Worm (Caenorhabditis elegans) whole organism, young adult: Measurements from ENCODE around the gene trm-1.

Source experiments
- D2030.7 ChIP-seq: fragments of 200-800 bp; sonication (Bioruptor generic); IDR thresholded peaks from 2 replicates; pipeline ENCODE4 v1.3.6; 2022; ENCODE audit warnings: missing genetic modification reagents, missing genetic modification characterization, missing compliant biosample characterization
- F33H1.4 ChIP-seq: fragments of 200-800 bp; sonication (Bioruptor generic); IDR thresholded peaks from 2 replicates; pipeline ENCODE4 v1.3.6; 2022; ENCODE audit warnings: missing genetic modification reagents, missing genetic modification characterization, missing compliant biosample characterization
- K11D2.4 ChIP-seq: fragments of 200-800 bp; sonication (Bioruptor generic); IDR thresholded peaks from 2 replicates; pipeline ENCODE4 v1.3.6; 2022; ENCODE audit warnings: missing genetic modification reagents, missing genetic modification characterization, missing compliant biosample characterization
- K12H6.12 ChIP-seq: fragments of 200-800 bp; sonication (Bioruptor generic); optimal IDR thresholded peaks from 2 replicates; lab custom pipeline; 2018; ENCODE audit warnings: mild to moderate bottlenecking, missing genetic modification characterization, missing compliant biosample characterization
- T26A5.8 ChIP-seq: sonication (generic microtip); optimal IDR thresholded peaks from 2 replicates; lab custom pipeline; 2016; ENCODE audit warnings: missing genetic modification characterization, missing compliant biosample characterization
- Y67H2A.10 ChIP-seq: fragments of 200-800 bp; sonication (Bioruptor generic); conservative IDR thresholded peaks from 2 replicates; pipeline ENCODE4 v1.3.6; 2022; ENCODE audit warnings: missing genetic modification reagents, missing genetic modification characterization, missing compliant biosample characterization
- Y95B8A.8 ChIP-seq: fragments of 200-800 bp; sonication (Bioruptor generic); IDR thresholded peaks from 2 replicates; pipeline ENCODE4 v1.3.6; 2022; ENCODE audit warnings: missing genetic modification reagents, missing genetic modification characterization, missing compliant biosample characterization
- aptf-3 ChIP-seq: fragments of 200-800 bp; sonication (Bioruptor generic); IDR thresholded peaks from 2 replicates; pipeline ENCODE4 v1.3.6; 2022; ENCODE audit warnings: missing genetic modification characterization, missing compliant biosample characterization
- attf-5 ChIP-seq: fragments of 200-800 bp; sonication (Bioruptor generic); optimal IDR thresholded peaks from 2 replicates; lab custom pipeline; 2018; ENCODE audit warnings: mild to moderate bottlenecking, missing genetic modification characterization, missing compliant biosample characterization
- bed-1 ChIP-seq: fragments of 200-800 bp; sonication (Bioruptor generic); IDR thresholded peaks from 2 replicates; pipeline ENCODE4 v1.3.6; 2022; ENCODE audit warnings: missing genetic modification reagents, missing genetic modification characterization, missing compliant biosample characterization
- ccch-3 ChIP-seq: fragments of 200-800 bp; sonication (Bioruptor generic); optimal IDR thresholded peaks from 2 replicates; lab custom pipeline; 2018; ENCODE audit warnings: mild to moderate bottlenecking, missing genetic modification characterization, missing compliant biosample characterization
- cebp-1 ChIP-seq, 2 experiments: fragments of 200-800 bp in 1 of 2; sonication (Bioruptor generic) in 1 of 2; sonication (generic microtip) in 1 of 2; IDR thresholded peaks in 1 of 2; optimal IDR thresholded peaks in 1 of 2; 2 replicates each; pipeline versions ENCODE4 v1.3.6 to Lab custom; 2017 to 2022; ENCODE audit warnings: missing compliant biosample characterization in 2 of 2, missing genetic modification characterization in 2 of 2, mild to moderate bottlenecking in 1 of 2, missing genetic modification reagents in 1 of 2, moderate library complexity in 1 of 2
- cebp-2 ChIP-seq: fragments of 200-800 bp; sonication (Bioruptor generic); IDR thresholded peaks from 2 replicates; pipeline ENCODE4 v1.3.6; 2022; ENCODE audit warnings: missing genetic modification characterization, missing compliant biosample characterization
- ceh-100 ChIP-seq: fragments of 200-800 bp; sonication (Bioruptor generic); IDR thresholded peaks from 2 replicates; pipeline ENCODE4 v1.3.6; 2022; ENCODE audit warnings: missing genetic modification reagents, missing genetic modification characterization, missing compliant biosample characterization
- ceh-40 ChIP-seq: fragments of 200-800 bp; sonication (Bioruptor generic); IDR thresholded peaks from 2 replicates; pipeline ENCODE4 v1.3.6; 2022; ENCODE audit warnings: missing genetic modification characterization, missing compliant biosample characterization
- ekl-4 ChIP-seq: fragments of 200-800 bp; sonication (Bioruptor generic); IDR thresholded peaks from 2 replicates; pipeline ENCODE4 v1.3.6; 2022; ENCODE audit warnings: missing genetic modification reagents, missing genetic modification characterization, missing compliant biosample characterization
- ets-4 ChIP-seq: fragments of 200-800 bp; sonication (Bioruptor generic); optimal IDR thresholded peaks from 2 replicates; lab custom pipeline; 2018; ENCODE audit warnings: mild to moderate bottlenecking, missing genetic modification characterization, missing compliant biosample characterization
- fkh-3 ChIP-seq: sonication (generic microtip); optimal IDR thresholded peaks from 2 replicates; lab custom pipeline; 2016; ENCODE audit warnings: mild to moderate bottlenecking, missing genetic modification characterization, missing compliant biosample characterization
- hlh-12 ChIP-seq: sonication (generic microtip); optimal IDR thresholded peaks from 2 replicates; lab custom pipeline; 2016; ENCODE audit warnings: missing genetic modification characterization, missing compliant biosample characterization
- hmg-20 ChIP-seq: fragments of 200-800 bp; sonication (Bioruptor generic); IDR thresholded peaks from 2 replicates; pipeline ENCODE4 v1.3.6; 2022; ENCODE audit warnings: missing genetic modification reagents, missing genetic modification characterization, missing compliant biosample characterization
- hrde-1 ChIP-seq: sonication (generic microtip); optimal IDR thresholded peaks from 2 replicates; lab custom pipeline; 2016; ENCODE audit warnings: missing genetic modification characterization, mild to moderate bottlenecking, missing compliant biosample characterization, moderate library complexity, missing genotype, missing genetic modification reagents, borderline replicate concordance
- let-526 ChIP-seq: fragments of 200-800 bp; sonication (Bioruptor generic); IDR thresholded peaks from 2 replicates; pipeline ENCODE4 v1.3.6; 2022; ENCODE audit warnings: missing genetic modification reagents, missing genetic modification characterization, missing compliant biosample characterization
- madf-3 ChIP-seq: fragments of 200-800 bp; sonication (Bioruptor generic); IDR thresholded peaks from 2 replicates; pipeline ENCODE4 v1.3.6; 2022; ENCODE audit warnings: missing genetic modification reagents, missing genetic modification characterization, missing compliant biosample characterization
- madf-8 ChIP-seq: fragments of 200-800 bp; sonication (Bioruptor generic); conservative IDR thresholded peaks from 2 replicates; pipeline ENCODE4 v1.3.6; 2022; ENCODE audit warnings: missing genetic modification reagents, missing genetic modification characterization, missing compliant biosample characterization
- mel-28 ChIP-seq: sonication (generic microtip); optimal IDR thresholded peaks from 2 replicates; lab custom pipeline; 2016; ENCODE audit warnings: borderline replicate concordance, mild to moderate bottlenecking, missing genetic modification characterization, missing compliant biosample characterization
- mes-4 ChIP-seq: sonication (generic microtip); optimal IDR thresholded peaks from 2 replicates; lab custom pipeline; 2016; ENCODE audit warnings: missing genotype, missing genetic modification characterization, missing compliant biosample characterization
- nhr-120 ChIP-seq: fragments of 200-800 bp; sonication (Bioruptor generic); IDR thresholded peaks from 2 replicates; pipeline ENCODE4 v1.3.6; 2022; ENCODE audit warnings: missing genetic modification characterization, missing compliant biosample characterization
- nhr-179 ChIP-seq: sonication (generic microtip); optimal IDR thresholded peaks from 2 replicates; lab custom pipeline; 2016; ENCODE audit warnings: mild to moderate bottlenecking, missing genetic modification characterization, missing compliant biosample characterization
- nhr-27 ChIP-seq: fragments of 200-800 bp; sonication (Bioruptor generic); optimal IDR thresholded peaks from 2 replicates; lab custom pipeline; 2018; ENCODE audit warnings: mild to moderate bottlenecking, missing genetic modification characterization, moderate library complexity, missing compliant biosample characterization
- nhr-80 ChIP-seq: sonication (generic microtip); optimal IDR thresholded peaks from 2 replicates; lab custom pipeline; 2016; ENCODE audit warnings: missing genetic modification characterization, missing compliant biosample characterization
- nhr-90 ChIP-seq: sonication (generic microtip); optimal IDR thresholded peaks from 2 replicates; lab custom pipeline; 2016; ENCODE audit warnings: missing genotype, mild to moderate bottlenecking, missing genetic modification characterization, missing compliant biosample characterization
- pbrm-1 ChIP-seq: fragments of 200-800 bp; sonication (Bioruptor generic); IDR thresholded peaks from 2 replicates; pipeline ENCODE4 v1.3.6; 2022; ENCODE audit warnings: missing genetic modification reagents, missing genetic modification characterization, missing compliant biosample characterization
- pha-4 ChIP-seq: fragments of 150-350 bp; sonication (generic microtip); optimal IDR thresholded peaks from 2 replicates; lab custom pipeline; 2014; ENCODE audit warnings: missing biosample characterization, missing genetic modification reagents, missing genetic modification characterization
- repo-1 ChIP-seq: sonication (generic microtip); optimal IDR thresholded peaks from 2 replicates; lab custom pipeline; 2017; ENCODE audit warnings: mild to moderate bottlenecking, missing genetic modification characterization, missing compliant biosample characterization
- somi-1 ChIP-seq: fragments of 200-800 bp; sonication (Bioruptor generic); optimal IDR thresholded peaks from 2 replicates; lab custom pipeline; 2018; ENCODE audit warnings: mild to moderate bottlenecking, missing genetic modification characterization, missing compliant biosample characterization
- tbp1 ChIP-seq: fragments of 200-800 bp; sonication (Bioruptor generic); optimal IDR thresholded peaks from 2 replicates; lab custom pipeline; 2018; ENCODE audit warnings: mild to moderate bottlenecking, missing genetic modification characterization, missing compliant biosample characterization
- unc-130 ChIP-seq: sonication (generic microtip); optimal IDR thresholded peaks from 2 replicates; lab custom pipeline; 2016; ENCODE audit warnings: missing genetic modification reagents, missing genetic modification characterization, missing compliant biosample characterization
- unc-62 ChIP-seq: fragments of 150-350 bp; optimal IDR thresholded peaks from 2 replicates; lab custom pipeline; 2014; ENCODE audit warnings: missing biosample characterization, missing genetic modification reagents, missing genetic modification characterization
- xnd-1 ChIP-seq: sonication (generic microtip); optimal IDR thresholded peaks from 2 replicates; lab custom pipeline; 2016; ENCODE audit warnings: missing genotype, missing genetic modification reagents, missing genetic modification characterization, missing compliant biosample characterization
- ztf-22 ChIP-seq: fragments of 200-800 bp; sonication (Bioruptor generic); optimal IDR thresholded peaks from 2 replicates; lab custom pipeline; 2018; ENCODE audit warnings: mild to moderate bottlenecking, missing genetic modification characterization, moderate library complexity, missing compliant biosample characterization
- ztf-25 ChIP-seq: fragments of 200-800 bp; sonication (Bioruptor generic); IDR thresholded peaks from 2 replicates; pipeline ENCODE4 v1.3.6; 2022; ENCODE audit warnings: missing genetic modification reagents, missing genetic modification characterization, missing compliant biosample characterization
- ztf-28 ChIP-seq: fragments of 200-800 bp; sonication (Bioruptor generic); IDR thresholded peaks from 2 replicates; pipeline ENCODE4 v1.3.6; 2022; ENCODE audit warnings: missing genetic modification reagents, missing genetic modification characterization, missing compliant biosample characterization
- ztf-6 ChIP-seq: fragments of 200-800 bp; sonication (Bioruptor generic); IDR thresholded peaks from 2 replicates; pipeline ENCODE4 v1.3.6; 2022; ENCODE audit warnings: missing genetic modification reagents, missing genetic modification characterization, missing compliant biosample characterization

trm-1 gene

DNA sequence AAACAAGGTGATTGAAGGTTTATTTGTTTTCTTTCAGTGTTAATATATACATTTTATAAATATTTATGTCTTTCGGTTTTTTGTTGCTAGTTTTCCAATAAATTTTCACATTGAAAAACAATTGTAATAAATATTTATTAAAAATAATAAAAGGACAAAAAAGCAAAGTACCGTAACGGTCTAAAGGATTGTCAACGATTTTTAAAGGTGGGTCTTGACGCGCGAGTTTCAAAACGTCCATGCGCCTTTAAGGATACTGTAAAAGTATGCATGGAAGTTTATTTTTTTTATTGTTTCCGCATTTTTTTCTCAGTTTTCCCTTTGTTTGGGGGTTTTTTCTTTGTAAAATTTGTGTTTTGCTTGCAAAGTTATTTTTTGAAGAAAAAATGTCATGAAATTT is 7.5 kb upstream of the trm-1 start (continued):
- no peak for TF ChIP-seq somi-1 (GFP tag; lab: Kevin White, UChicago)
- TF ChIP-seq, all 124 proteins: peak for 18

DNA sequence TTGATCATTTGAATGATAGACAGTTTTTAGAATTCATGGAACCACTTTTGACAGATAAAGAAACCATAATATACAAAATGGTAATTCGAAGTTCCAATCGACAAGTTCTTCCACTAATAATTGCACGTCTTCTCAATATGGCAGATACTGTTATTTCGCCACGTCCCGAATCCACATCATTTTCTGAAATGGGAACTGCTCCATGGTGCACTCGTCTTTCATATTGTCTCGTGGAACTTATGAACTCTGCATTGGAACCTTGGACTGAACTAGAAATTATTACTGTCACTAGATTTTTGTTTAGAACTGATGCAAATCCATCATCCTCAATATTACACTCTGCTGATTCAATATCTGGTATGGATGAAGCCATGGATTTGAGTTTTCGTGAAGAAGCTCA is 1.7 kb upstream of the trm-1 start:
- TF ChIP-seq pbrm-1 (GFP tag; lab: Robert Waterston, UW) = no peak
- no peak for TF ChIP-seq nhr-90 (tag; lab: Kevin White, UChicago)
- no peak for TF ChIP-seq repo-1 (tag; lab: Kevin White, UChicago)
- no peak for TF ChIP-seq somi-1 (GFP tag; lab: Kevin White, UChicago)
- TF ChIP-seq mes-4 (tag; lab: Kevin White, UChicago) = no peak
- TF ChIP-seq K11D2.4 (GFP tag; lab: Robert Waterston, UW) = no peak
- TF ChIP-seq D2030.7 (GFP tag; lab: Robert Waterston, UW) = no peak
- TF ChIP-seq ceh-100 (GFP tag; lab: Robert Waterston, UW) = no peak
- TF ChIP-seq hrde-1 (tag; lab: Kevin White, UChicago) = no peak
- TF ChIP-seq nhr-120 = no peak
- TF ChIP-seq F33H1.4 (GFP tag; lab: Robert Waterston, UW) = no peak
- no peak for TF ChIP-seq let-526 (GFP tag; lab: Robert Waterston, UW)
- no peak for TF ChIP-seq cebp-1 (GFP tag; IDR thresholded peaks at IDR 0.05; lab: Robert Waterston, UW)
- no peak for TF ChIP-seq cebp-1 (tag; optimal IDR thresholded peaks at IDR 0.05; lab: Kevin White, UChicago)
- TF ChIP-seq nhr-27 (tag; lab: Kevin White, UChicago) = no peak
- TF ChIP-seq Y95B8A.8 (GFP tag; lab: Robert Waterston, UW) = no peak
- TF ChIP-seq ccch-3 (GFP tag; lab: Kevin White, UChicago) = no peak
- no peak for TF ChIP-seq ztf-28 (GFP tag; lab: Robert Waterston, UW)
- TF ChIP-seq K12H6.12 (tag; lab: Kevin White, UChicago) = no peak
- no peak for TF ChIP-seq unc-62
- no peak for TF ChIP-seq tbp1

DNA sequence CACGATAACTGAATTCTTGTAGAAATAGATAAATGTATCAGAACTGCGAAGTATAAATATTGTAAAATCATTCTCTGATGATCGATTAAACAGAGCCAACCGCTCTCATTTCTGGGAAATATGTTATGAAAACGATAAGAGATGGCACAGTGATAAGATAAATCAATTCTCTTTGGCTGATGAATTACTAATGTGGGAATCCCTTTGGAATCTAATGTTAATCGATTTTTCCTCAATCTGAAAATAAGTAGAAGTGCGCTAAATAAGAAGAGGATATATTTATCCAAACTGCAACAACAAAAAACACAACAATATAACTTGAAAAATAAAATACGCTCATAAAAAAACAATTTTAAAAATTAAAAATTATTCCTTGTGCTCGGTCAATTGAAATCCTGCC is 2.6 kb downstream of the trm-1 start, which contains the start of gene cest-2.3:
TSS of gene cest-2.3 (minus strand) at position 101 of the 400 bp plus-strand sequence.
- TF ChIP-seq unc-130 (GFP tag; lab: Kevin White, UChicago) (no peak), ztf-6 (GFP tag; lab: Robert Waterston, UW) (no peak), cebp-2 (GFP tag; lab: Robert Waterston, UW) (no peak), hlh-12 (tag; lab: Kevin White, UChicago) (no peak), madf-8 (GFP tag; lab: Robert Waterston, UW) (no peak), T26A5.8 (tag; lab: Kevin White, UChicago) (no peak), bed-1 (GFP tag; lab: Robert Waterston, UW) (no peak)

- TF ChIP-seq nhr-80 (tag; lab: Kevin White, UChicago) (no peak), xnd-1 (no peak), hlh-12 (tag; lab: Kevin White, UChicago) (no peak), attf-5 (GFP tag; lab: Kevin White, UChicago) (no peak), fkh-3 (tag; lab: Kevin White, UChicago) (no peak), K11D2.4 (GFP tag; lab: Robert Waterston, UW) (no peak), ztf-22 (no peak), pha-4 (tag; lab: Kevin White, UChicago) (no peak), hmg-20 (GFP tag; lab: Robert Waterston, UW) (no peak), aptf-3 (GFP tag; lab: Robert Waterston, UW) (no peak), ztf-25 (GFP tag; lab: Robert Waterston, UW) (no peak), madf-3 (no peak), mel-28 (tag; lab: Kevin White, UChicago) (no peak), ets-4 (GFP tag; lab: Kevin White, UChicago) (no peak), nhr-179 (tag; lab: Kevin White, UChicago) (no peak), Y67H2A.10 (GFP tag; lab: Robert Waterston, UW) (no peak), ceh-40 (GFP tag; lab: Robert Waterston, UW) (no peak), ekl-4 (GFP tag; lab: Robert Waterston, UW) (no peak)
Measured at ce11 chrV:14179947-14180346, 5.5 kb downstream of the trm-1 start, which contains the start of gene ZC376.8. Gene ZC376.8, plus strand, starts transcription at chrV:14180247.
